Worm (Caenorhabditis elegans) whole organism, mixed stage, embryonic: Measurements from ENCODE around the gene ZK1307.8.

Source experiments
- mep-1 ChIP-seq: fragments of 150-350 bp; optimal IDR thresholded peaks from 2 replicates; lab custom pipeline; 2017; ENCODE audit warnings: missing biosample characterization, missing genetic modification reagents, missing genetic modification characterization, inconsistent platforms
- nhr-237 ChIP-seq: fragments of 150-350 bp; optimal IDR thresholded peaks from 2 replicates; lab custom pipeline; 2014; ENCODE audit warnings: missing biosample characterization, missing genetic modification characterization

ce11 chrII:9575670-9576069, 48.7 kb upstream of the ZK1307.8 start, which contains the start of gene exc-7:
- TF ChIP-seq nhr-237 (tag; lab: Kevin White, UChicago): no peak
- TF ChIP-seq mep-1 (tag; lab: Kevin White, UChicago): no peak
